Fruit fly (Drosophila melanogaster) Kc167 (cell line): ENCODE results near the gene CG7191.
"Not testable (repeated sequence)": the region's sequence is repeated elsewhere in the genome, so short reads cannot be mapped to it uniquely, and the experiment has no call there.

Experiments used
- Myc ChIP-seq: fragments of >200 bp; optimal IDR thresholded peaks from 2 replicates; lab custom pipeline; 2017; ENCODE audit warnings: missing external identifiers
- Sin3A ChIP-seq: fragments of >200 bp; optimal IDR thresholded peaks from 2 replicates; lab custom pipeline; 2018; ENCODE audit warnings: missing external identifiers
- h ChIP-seq: fragments of >200 bp; optimal IDR thresholded peaks from 3 replicates; lab custom pipeline; 2018; ENCODE audit warnings: missing external identifiers
- insv ChIP-seq: fragments of >200 bp; optimal IDR thresholded peaks from 3 replicates; lab custom pipeline; 2018; ENCODE audit warnings: missing external identifiers
- psq ChIP-seq: fragments of >200 bp; optimal IDR thresholded peaks from 2 replicates; lab custom pipeline; 2017; ENCODE audit warnings: missing external identifiers
- ttk ChIP-seq: sonication (Bioruptor generic); optimal IDR thresholded peaks from 2 replicates; lab custom pipeline; 2017; ENCODE audit warnings: missing external identifiers

CG7191 gene

DNA sequence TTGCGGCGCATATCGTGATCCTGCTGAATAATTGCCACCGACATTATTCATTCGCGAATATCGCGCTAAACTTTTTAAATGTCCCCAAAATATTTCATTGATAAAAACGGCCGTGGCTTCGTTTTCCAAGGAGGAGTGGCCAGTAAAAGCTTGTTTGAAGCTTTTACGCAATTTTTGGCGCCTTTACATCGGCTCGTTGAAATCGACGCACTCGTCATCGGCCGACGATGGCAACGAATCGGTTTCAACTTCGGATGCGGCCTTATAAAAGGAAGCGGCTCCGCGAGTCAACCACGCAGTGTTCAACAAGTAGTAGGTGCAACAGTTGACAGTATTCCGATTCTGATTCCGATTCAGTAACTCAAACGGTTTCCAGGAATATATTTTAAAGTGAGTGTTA is at the start of gene CG7191:
TSS of gene CG7191 (plus strand) at position 301 of the 400 bp plus-strand sequence.
- TF ChIP-seq psq (lab: Kevin White, UChicago) (no peak), h (lab: Kevin White, UChicago) (no peak), ttk (lab: Kevin White, UChicago) (no peak), Sin3A (lab: Kevin White, UChicago) (no peak), insv (lab: Kevin White, UChicago) (no peak), Myc (lab: Kevin White, UChicago) (no peak)

DNA sequence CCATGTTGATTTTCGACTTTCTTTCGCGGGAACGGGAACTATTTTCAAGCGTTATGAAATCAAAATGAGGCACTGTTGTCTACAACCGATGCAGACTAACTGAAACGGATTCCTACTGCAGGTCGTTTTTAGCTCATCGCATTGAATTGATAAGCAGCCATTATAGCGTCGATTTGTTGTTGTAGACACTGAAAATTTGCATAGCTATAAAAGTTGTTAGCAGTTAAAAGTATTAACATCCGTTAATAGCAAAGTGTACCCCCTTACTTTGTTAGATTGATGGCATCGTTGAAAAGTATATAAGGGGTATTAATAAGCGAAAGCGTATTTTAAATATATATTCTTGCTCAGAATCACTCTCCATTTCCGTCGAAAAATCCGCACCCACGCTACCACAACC is 48.0 kb upstream of the CG7191 start, which contains the start of gene CG13793:
TSS of gene CG13793 (minus strand) at position 101 of the 400 bp plus-strand sequence.
- no peak for TF ChIP-seq Myc (lab: Kevin White, UChicago)
- TF ChIP-seq h (lab: Kevin White, UChicago): no peak
- no peak for TF ChIP-seq ttk (lab: Kevin White, UChicago)
- TF ChIP-seq Sin3A (lab: Kevin White, UChicago): no peak
- no peak for TF ChIP-seq psq (lab: Kevin White, UChicago)
- TF ChIP-seq insv (lab: Kevin White, UChicago): no peak

dm6 chr2L:7722102-7722501 is 45.3 kb upstream of the CG7191 start:
- no peak for TF ChIP-seq Myc (lab: Kevin White, UChicago)
- no peak for TF ChIP-seq Sin3A (lab: Kevin White, UChicago)
- no peak for TF ChIP-seq insv (lab: Kevin White, UChicago)
- TF ChIP-seq h (lab: Kevin White, UChicago): no peak
- TF ChIP-seq psq (lab: Kevin White, UChicago): no peak
- TF ChIP-seq ttk (lab: Kevin White, UChicago): no peak

- TF ChIP-seq Myc (lab: Kevin White, UChicago): no peak
- TF ChIP-seq ttk (lab: Kevin White, UChicago): no peak
- TF ChIP-seq insv (lab: Kevin White, UChicago): no peak
- TF ChIP-seq psq (lab: Kevin White, UChicago): no peak
- TF ChIP-seq h (lab: Kevin White, UChicago): no peak
Observed at dm6 chr2L:7722723-7723122, 44.7 kb upstream of the CG7191 start, which contains the start of gene CG13794. CG13794 (minus strand) TSS chr2L:7722823.

DNA sequence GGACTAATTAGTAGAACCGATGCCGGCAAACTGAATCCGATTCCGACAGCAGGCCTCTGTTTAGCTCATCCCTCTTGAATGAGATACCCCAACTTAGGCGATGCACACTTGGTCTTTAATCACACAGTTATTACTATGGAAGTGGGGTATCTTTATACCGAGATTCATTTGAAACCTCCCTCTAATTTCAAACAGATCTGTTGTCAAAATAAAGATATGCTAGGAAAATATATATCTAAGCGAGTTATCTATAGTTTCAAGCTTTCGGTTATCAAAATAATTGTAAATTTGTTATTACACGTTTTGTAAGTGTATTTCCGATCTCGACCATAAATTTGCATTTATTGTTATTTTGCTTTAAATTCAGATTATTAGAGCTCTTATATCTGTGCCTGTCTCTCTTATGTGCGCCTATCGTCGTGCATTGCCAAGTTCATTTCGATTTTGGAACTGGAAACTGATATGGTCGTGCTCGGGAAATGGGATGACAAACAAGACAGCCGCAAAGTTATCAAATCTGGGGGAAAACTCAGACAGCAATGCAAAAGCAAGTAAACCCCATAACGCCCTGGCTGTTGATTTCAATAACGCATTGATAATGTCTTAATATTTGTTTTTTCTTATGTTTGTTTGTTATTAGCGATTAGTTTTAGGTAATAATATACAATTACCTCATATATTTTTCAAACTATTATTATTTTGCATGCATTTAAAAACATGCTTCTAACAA is 41.0 kb upstream of the CG7191 start, which contains the start of gene CG13795:
TSS of gene CG13795 (minus strand) at position 31 of the 730 bp plus-strand sequence.
- TF ChIP-seq Sin3A (lab: Kevin White, UChicago): no peak

dm6 chr2L:7732570-7732969 is 34.9 kb upstream of the CG7191 start, which contains the start of gene CG13796:
CG13796 (minus strand) TSS chr2L:7732670.
- TF ChIP-seq insv, psq, Myc (lab: Kevin White, UChicago): not testable (repeated sequence)

DNA sequence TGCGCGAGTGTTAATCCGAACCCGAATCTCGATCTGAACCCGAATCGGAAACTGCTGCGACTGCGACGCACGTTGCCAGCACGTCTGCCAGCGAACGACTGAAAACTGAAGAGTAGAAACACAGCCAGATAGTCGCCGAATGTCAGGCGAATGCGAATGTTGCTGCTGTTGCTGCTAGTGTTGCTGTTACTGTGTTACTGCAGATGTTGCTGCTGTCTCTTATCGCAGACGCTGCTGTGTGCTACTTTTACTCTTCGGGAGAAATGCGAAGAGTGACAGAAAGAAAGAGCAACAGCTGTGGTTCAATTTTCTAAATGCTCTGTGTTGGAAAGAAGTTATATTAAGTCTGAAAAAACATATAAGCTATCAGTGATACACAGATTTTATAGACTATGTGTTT is 28.7 kb upstream of the CG7191 start, which contains the start of gene CG31904:
TSS of gene CG31904 (minus strand) at position 101 of the 400 bp plus-strand sequence.
- TF ChIP-seq ttk, psq, h (lab: Kevin White, UChicago): not testable (repeated sequence)

DNA sequence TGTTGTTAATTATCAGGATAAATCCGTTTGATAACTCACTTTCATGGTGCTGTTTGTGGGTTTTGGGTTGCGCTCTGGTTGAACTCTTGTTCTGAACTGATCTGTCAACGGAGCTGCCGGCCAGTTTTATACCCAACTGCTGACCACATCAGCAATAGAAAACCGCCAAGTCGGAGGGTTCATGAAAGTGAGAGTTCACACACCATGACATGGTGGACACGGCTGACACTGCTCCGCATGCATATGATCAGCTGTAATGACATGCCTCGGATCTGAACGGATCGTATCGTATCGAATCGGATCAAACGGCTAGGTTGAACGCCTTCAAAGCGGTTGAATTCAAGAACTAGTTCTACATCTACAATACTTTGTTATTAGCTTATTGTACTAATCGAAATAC is 26.0 kb upstream of the CG7191 start, which contains the start of gene Acp1:
TSS of gene Acp1 (minus strand) at position 101 of the 400 bp plus-strand sequence.
- TF ChIP-seq psq (lab: Kevin White, UChicago) (no peak), ttk (lab: Kevin White, UChicago) (no peak), Myc (lab: Kevin White, UChicago) (no peak), h (lab: Kevin White, UChicago) (no peak), Sin3A (lab: Kevin White, UChicago) (no peak), insv (lab: Kevin White, UChicago) (no peak)

dm6 chr2L:7744208-7744607 is 23.2 kb upstream of the CG7191 start:
- TF ChIP-seq Sin3A (lab: Kevin White, UChicago) (no peak), psq (lab: Kevin White, UChicago) (no peak), ttk (lab: Kevin White, UChicago) (no peak), h (lab: Kevin White, UChicago) (no peak), Myc (lab: Kevin White, UChicago) (no peak), insv (lab: Kevin White, UChicago) (no peak)

DNA sequence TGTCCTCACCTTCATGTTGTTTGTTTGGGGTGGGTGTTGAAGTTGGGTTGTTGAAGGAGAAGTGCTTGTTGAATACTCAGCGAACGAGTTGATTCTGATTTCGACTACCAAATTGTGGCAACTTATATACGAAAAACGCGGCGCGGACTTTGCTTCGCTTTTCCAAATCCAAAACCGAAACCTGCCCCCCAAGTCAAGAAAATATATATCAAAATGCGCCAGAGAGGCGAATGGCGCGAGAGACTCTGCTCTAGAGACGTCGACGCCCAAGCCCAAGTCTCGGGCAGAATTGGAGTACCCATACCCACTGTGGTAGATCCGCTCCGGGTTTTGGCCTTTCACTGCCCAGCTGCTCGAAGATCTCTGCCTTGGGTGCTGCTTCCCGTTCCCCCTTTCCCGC is 22.7 kb upstream of the CG7191 start, which contains the start of gene CG7214:
TSS of gene CG7214 (minus strand) at position 101 of the 400 bp plus-strand sequence.
- TF ChIP-seq insv (lab: Kevin White, UChicago): no peak
- no peak for TF ChIP-seq Myc (lab: Kevin White, UChicago)
- no peak for TF ChIP-seq ttk (lab: Kevin White, UChicago)
- TF ChIP-seq psq (lab: Kevin White, UChicago): no peak
- TF ChIP-seq h (lab: Kevin White, UChicago): no peak
- no peak for TF ChIP-seq Sin3A (lab: Kevin White, UChicago)

DNA sequence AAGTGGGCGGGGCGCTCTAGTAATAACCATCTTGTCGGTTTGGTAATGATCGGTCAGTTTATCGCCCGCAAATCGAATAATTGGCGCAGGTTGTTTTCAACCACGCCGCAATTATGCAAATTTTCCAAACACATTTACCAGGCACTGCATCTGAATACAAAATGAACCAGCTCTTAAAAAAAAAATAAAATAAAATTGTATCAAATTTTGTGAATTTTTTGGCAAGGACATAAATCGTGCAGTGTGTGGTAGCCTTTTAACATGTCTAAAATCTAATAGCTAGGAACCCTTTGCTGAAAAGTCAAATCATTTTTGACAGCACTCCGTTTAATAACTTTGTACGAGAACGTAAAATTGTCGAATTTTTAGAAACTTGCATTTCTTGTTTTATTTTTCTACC is 20.5 kb upstream of the CG7191 start, which contains the start of gene ATPsynGL:
TSS of gene ATPsynGL (plus strand) at position 301 of the 400 bp plus-strand sequence.
- TF ChIP-seq psq (lab: Kevin White, UChicago) (no peak), h (lab: Kevin White, UChicago) (no peak)
